Fruit fly (Drosophila melanogaster) ovary, adult (tissue): ENCODE results near the gene Efa6.

Experiments used
- CG17801 ChIP-seq: fragments of 200-800 bp; optimal IDR thresholded peaks from 2 replicates; lab custom pipeline; 2019; ENCODE audit warnings: missing biosample characterization, mild to moderate bottlenecking, missing genetic modification characterization, moderate library complexity; ENCODE audit not compliant: partially characterized antibody

Gene Efa6

DNA sequence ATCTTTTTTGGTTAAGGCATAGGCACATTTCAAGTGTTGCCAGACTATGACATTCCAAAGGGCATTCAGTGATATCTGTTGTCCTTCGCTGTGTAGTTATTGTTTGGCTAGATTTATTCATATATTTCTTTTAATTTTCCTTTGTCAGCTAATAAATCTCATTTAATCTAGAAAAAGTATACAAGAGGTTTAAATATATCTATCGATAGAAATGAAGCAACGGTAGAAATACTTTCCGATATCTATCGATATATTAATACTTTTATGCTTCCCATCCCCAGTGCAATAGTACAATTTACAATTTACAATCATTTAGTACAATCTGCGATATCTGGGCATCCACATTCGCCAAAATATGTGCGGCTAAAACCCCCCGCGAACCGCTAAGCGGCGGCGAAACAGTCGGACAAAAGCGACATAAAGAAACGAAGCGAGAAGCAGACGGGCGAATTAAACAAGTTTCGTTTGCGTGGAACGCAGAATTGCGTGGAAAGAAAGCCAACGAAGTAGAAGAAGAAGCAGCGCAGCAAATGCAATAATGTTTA lies at the start of gene Efa6:
Efa6 (plus strand) TSS at position 337 of the 545 bp plus-strand sequence.
- TF ChIP-seq CG17801 (GFP tag; lab: Kevin White, UChicago): peak; percentile 74

DNA sequence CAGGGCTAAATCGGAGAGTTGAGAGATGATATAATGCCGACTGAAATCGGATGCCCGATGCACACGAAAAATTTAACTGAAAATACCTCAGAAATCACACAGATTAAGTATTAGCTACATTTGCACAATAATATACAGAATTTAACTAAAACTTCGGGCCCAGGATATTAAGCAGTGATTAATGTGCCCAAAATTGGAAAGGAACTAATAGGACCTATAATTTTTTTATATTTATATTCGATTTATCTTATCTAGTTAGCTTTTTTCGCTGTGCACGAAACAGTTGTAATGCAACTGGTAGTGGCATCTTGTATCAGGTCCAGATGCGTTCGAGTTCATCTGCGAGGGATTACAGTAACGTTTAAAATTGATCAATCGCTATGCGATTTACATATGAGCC lies 48.7 kb upstream of the Efa6 start:
- TF ChIP-seq CG17801 (GFP tag; lab: Kevin White, UChicago): no peak

DNA sequence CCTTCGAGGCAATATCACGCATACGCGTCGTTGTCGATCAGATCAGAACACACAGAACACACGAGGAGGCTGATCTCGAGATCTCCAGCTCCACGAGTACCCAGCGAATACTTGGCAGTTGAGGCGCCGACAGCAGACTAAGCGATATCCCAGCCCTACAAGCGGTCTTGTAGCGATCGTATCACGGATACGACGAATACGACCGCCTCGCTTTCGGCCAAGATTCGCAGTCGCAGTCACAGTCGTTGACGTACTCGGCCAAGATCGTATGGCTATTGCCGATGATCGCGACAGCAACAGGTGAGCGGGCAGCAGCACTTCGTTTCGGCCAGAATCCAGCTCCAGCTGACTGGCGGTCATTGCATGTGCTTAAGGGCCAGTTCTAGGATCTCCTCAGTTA lies 47.8 kb upstream of the Efa6 start, which contains the start of gene CG5326:
CG5326 (minus strand) TSS at position 158 of the 400 bp plus-strand sequence.
- no peak for TF ChIP-seq CG17801 (GFP tag; lab: Kevin White, UChicago)

DNA sequence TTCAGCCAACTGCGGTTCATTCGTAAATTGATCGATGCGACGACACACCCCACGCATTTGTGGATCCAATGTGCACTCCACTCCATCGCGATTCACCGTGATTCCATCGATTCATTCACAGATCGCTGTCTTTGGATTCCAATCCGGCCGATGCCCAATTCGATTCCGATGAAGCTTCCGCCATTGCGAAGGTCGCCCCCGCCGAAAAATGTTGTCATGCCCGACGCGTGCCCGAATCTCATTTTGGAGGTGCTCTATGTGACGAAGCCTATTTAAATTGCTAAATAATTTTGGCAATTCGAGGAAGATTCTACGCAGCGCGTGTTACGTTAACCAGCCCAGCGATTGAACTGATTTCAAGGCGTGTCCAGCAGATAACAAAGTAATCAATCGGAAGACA lies 46.9 kb upstream of the Efa6 start:
- no peak for TF ChIP-seq CG17801 (GFP tag; lab: Kevin White, UChicago)

DNA sequence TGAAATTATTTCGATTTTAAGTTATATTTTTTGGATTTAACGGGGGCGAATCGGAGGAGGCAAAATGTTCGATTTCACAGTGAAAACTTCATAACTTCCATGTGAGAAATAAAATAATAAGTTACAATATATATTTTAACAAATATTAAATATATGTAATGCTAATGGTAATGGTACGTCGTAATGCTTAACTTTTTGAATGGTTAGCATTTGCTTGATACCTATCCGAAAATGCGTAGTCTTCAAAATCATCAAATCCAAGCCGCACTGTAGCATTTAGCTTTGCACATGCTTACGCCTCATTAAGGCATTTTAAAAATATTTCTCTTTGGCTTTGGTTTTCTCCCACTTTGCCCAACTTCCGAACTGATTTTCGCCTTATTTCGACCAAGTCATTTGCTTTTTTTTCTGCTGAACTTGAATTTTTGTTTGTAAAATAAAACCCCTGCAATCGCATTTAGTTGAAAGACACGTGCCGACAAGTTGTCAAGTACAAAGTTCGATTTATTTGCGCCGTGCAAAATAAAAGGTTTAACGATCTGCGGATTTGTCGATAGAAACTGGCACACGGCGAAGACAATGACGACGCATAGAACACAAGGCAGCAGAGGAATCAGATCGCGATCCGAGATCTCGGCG lies 44.7 kb upstream of the Efa6 start:
- TF ChIP-seq CG17801 (GFP tag; lab: Kevin White, UChicago): peak; percentile 79

DNA sequence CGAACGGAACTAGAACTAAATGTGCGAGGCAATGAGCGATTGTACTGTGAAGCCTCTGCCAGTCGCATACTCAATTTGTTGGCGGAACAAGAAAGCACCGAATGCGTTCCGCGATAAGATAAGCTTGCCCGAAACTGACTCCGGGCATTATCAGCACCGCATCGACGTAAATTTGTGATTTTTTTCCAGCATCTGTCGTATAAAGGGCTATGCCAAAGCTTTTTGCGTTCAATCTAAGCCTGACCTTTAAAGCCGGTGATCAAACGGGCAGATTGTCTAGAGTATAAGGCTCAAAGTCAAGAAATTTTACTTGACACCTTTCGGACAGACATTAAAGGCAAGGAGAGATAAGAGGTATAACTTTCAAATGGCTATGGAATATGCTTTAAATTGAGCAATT lies 41.5 kb upstream of the Efa6 start:
- TF ChIP-seq CG17801 (GFP tag; lab: Kevin White, UChicago): no peak

DNA sequence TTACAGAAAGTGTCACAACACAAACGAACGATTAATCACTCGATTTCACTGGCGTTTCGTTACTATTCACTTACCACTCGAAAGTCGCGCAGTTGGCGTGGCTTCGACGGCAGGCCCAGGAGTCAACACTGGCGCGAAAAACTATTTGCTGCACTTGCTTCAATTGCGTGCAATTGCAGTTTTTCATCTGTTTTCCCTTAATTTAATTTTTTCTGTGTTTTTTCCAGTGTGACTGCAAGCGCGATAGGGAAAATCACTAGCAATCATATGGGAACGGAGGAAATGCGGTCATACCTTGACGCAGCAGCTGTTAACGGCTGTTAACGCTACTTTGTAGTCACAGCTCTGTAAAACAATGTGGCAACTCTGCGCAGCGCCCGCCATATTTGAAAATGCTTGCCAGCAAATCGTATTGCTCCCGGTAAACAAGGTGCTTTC lies 40.0 kb upstream of the Efa6 start, which contains the start of gene AdipoR:
AdipoR (minus strand) TSS at position 262 of the 438 bp plus-strand sequence.
- peak; percentile 15 for TF ChIP-seq CG17801 (GFP tag; lab: Kevin White, UChicago)

DNA sequence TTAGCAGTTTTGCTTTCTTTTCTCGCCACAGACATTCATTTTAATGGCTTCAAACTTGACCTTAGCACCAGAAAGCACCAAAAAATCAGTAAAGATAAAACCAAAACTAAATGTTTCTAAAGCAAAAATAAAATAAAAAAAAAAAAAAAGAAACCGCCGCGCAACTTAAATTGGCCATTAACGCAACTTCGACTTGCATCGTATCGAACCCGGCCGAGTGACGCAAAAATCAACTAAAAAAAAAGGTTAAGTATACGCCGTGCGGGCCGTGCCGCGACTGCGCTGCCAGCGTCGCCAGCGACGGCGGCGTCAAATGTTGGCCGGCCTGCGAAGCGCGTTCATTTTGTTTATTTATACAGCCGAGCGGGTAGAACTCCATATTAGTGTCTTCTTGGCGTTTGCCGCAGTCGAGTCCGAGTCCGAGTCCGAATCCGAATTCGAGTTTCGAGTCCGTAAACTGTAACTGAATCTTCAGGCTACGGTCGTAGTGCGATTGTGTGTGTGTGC lies 37.2 kb upstream of the Efa6 start, which contains the start of gene bond:
bond (plus strand) TSS at position 375 of the 507 bp plus-strand sequence.
- TF ChIP-seq CG17801 (GFP tag; lab: Kevin White, UChicago): peak; percentile 5

DNA sequence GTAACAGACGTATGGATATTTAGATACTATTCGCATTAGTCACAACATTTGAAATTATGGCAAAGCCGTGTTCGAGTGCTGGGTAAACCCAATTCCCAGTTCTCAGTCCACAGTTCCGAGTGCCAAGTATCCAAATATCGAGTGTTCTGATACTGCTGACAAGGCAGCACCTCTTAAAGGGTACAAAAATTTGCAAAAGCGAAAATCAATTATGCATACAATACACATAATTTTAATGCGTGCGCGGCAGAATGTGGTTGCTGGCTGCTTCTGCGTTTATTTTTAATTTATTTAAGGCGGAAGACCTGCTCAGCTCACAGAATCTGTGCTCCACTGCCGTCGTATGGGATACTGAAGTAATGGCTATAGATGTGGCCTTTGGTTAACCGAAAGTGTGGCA lies 34.9 kb upstream of the Efa6 start:
- TF ChIP-seq CG17801 (GFP tag; lab: Kevin White, UChicago): no peak

DNA sequence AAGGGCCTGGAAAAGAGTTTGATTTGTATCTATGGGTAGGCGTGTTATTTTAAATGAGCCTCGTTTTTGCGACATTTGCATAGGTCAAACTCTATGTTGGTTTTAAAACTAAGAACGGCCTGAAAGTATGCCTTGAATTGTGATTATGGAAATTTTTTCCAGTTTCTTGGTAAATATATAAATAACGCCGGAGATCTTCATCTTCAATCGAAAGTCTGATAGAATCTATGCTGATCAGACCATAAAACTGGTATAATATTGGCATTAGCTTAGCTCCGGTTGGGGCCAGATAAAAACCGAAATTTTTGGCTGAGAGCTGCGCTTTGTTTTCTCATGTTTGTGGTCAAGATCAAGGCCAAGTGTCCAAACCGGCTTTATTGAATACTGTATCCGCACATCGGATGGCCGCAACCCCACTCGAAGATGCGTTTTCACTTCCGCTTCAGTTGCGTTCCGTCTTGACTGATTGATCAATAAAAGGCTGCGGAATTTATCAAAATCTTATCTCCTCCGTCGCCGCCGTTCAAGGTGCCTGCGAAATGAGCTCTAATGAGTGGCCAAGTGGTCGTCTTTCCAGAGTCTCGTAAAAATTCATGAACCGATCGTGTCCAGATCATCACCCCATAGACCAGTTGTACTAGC lies 30.3 kb upstream of the Efa6 start:
- TF ChIP-seq CG17801 (GFP tag; lab: Kevin White, UChicago): no peak

DNA sequence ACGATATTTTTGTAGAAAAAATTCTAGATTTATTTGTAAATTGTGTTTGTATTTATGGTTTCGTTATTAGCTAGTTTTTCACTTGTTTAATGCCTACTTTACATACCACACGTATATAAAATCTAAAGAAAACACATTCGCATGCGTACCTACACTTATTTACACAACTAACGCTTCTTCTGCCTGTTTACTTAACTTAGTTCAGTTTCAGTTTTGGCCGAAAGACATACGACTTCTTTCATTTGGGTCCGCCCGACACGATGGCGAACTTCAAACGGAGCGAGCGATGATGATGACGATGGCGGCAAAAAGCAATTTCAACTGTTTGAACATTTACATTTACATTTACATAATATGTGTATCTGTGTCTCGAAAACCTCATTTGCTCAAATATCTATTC lies 29.2 kb upstream of the Efa6 start:
- no peak for TF ChIP-seq CG17801 (GFP tag; lab: Kevin White, UChicago)

DNA sequence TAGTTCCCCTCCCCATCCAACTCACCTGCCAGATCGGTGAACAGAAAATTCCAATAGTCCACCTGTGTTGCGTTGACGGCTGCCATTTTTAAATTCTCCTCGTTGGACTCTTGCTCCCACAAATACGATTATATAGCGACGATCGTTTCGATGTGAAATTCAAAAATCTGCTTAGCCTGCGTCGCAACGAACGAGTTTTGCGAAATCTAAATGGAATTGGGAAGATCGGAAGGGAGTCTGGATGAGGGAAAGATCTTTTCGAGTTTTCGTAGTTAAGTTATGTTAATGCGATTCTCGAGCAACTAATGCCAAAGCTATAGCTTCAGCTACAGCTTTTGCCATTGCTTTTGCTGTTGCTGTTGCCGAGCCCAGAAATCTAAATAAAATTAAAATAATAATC lies 27.3 kb upstream of the Efa6 start:
- no peak for TF ChIP-seq CG17801 (GFP tag; lab: Kevin White, UChicago)

DNA sequence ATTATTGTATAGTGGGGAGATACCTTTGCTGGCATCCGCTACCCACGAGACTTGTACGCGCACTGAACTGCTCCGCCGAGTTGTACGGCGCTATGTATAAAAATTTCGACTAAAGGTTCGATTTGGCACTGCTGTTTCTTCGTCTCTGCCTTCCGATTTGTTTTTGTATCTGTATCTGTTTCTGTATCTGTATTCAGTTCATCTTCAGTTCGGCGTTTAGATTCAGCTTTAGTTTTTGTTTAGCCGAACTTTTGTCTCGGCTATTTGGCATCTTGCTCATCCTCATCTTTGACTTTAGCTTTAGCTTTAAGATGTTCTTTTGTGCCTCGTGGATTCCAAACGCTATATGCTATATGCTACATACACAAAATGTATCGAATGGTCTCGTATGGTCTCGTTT lies 25.1 kb upstream of the Efa6 start, which contains the start of gene sit:
sit (minus strand) TSS at position 71 of the 400 bp plus-strand sequence.
- TF ChIP-seq CG17801 (GFP tag; lab: Kevin White, UChicago): no peak

DNA sequence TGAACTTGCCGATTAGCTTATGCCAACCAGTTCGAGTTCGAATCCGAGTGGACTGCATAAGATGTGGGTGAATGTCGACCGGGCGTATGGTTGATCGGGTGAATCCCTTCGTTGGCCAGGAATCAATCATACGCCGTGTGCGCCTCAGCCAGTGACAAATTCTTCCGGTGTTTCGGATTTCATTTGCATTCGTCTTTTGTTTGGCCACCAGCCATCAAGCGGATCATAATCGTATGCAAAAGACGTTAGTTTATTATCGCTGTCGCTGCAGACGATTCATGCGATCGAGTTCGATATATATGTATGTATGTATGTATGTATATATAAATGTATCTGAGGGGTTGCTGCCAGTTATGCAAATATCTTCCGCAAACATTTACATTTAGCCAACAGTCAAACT lies 23.5 kb upstream of the Efa6 start:
- no peak for TF ChIP-seq CG17801 (GFP tag; lab: Kevin White, UChicago)

DNA sequence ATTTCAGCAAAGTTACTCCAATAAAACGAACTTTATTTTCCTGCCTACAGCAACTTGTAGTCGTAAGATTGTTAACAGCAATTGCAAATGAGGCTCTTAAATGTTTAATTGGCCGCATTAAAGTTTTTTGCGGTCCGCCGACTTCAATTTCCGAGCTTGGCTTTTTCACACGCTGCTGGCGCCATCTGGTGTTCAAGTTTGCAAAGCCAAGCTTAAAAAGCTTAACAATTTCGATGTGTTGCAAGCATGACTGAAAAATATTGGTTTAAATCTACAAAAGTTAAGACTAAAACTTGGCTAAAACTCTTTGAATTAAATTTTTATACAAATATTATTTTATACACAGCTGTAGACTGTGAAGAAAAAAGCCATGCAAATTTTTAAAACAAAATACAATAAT lies 22.8 kb upstream of the Efa6 start:
- TF ChIP-seq CG17801 (GFP tag; lab: Kevin White, UChicago): no peak
